Fruit fly (Drosophila melanogaster): ENCODE data around the gene CG31678.
A peak's percentile ranks its signal among the peaks of the same experiment; 100 is the strongest.

CG31678 gene

DNA sequence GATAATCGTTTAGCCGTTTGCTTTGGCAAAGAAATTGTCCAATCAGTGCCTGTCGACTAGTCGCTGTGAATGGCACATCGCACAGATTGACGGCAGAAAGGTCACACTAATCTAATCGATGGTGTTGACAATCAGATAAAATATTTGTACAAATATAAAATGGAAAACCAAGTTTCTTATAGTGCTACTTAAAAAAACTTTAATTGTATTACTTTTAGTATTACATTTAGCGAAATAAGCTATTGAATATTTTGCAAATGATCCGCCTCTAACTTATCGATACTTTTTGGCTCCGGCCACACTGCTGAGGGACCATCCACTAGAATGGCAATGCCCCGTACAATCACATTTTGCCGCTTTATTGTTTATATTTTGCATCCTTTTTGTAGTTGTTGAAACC, 19.6 kb downstream of the CG31678 start, which contains the start of the genes brun and CG2614 (continued):
- TF ChIP-seq Ada2b (GFP tag; IDR thresholded peaks at IDR 0.05) (peak; percentile 45; the same call in 1 of the 2 replicates), CG10274 (GFP tag; optimal IDR thresholded peaks at IDR 0.05) (no peak), hb (GFP tag; IDR thresholded peaks at IDR 0.05; ENCODE audit: partially characterized antibody) (peak; percentile 85), gsb-n (tag; optimal IDR thresholded peaks at IDR 0.05) (no peak), wdn (GFP tag; IDR thresholded peaks at IDR 0.05) (no peak), CkIIα-i1 (GFP tag; IDR thresholded peaks at IDR 0.05) (no peak), croc (GFP tag; conservative IDR thresholded peaks at IDR 0.05) (no peak; the same call in 2 of the 3 replicates), usp (GFP tag; optimal IDR thresholded peaks at IDR 0.05) (no peak), Dp (GFP tag; optimal IDR thresholded peaks at IDR 0.05) (peak; percentile 24), Gug (GFP tag; IDR thresholded peaks at IDR 0.05) (peak; percentile 78; the same call in 3 of the 4 replicates), pros (GFP tag; optimal IDR thresholded peaks at IDR 0.05) (no peak), CG6765 (GFP tag; optimal IDR thresholded peaks at IDR 0.05) (no peak), Kr (GFP tag; optimal IDR thresholded peaks at IDR 0.05) (no peak), Meics (GFP tag; optimal IDR thresholded peaks at IDR 0.05) (no peak), lilli (GFP tag; optimal IDR thresholded peaks at IDR 0.05) (peak; percentile 86), CG2875 (GFP tag; optimal IDR thresholded peaks at IDR 0.05) (no peak), prd (optimal IDR thresholded peaks at IDR 0.05) (no peak), prd (GFP tag; IDR thresholded peaks at IDR 0.05) (peak; percentile 91), wek (GFP tag; optimal IDR thresholded peaks at IDR 0.05) (no peak), CG31388 (GFP tag; optimal IDR thresholded peaks at IDR 0.05) (peak; percentile 9), CG17186 (GFP tag; optimal IDR thresholded peaks at IDR 0.05) (peak; percentile 70), BEAF-32 (GFP tag; optimal IDR thresholded peaks at IDR 0.05) (peak; percentile 96), nmo (GFP tag; optimal IDR thresholded peaks at IDR 0.05) (peak; percentile 83), caup (GFP tag; optimal IDR thresholded peaks at IDR 0.05; ENCODE audit: severe bottlenecking) (peak; percentile 32), inv (GFP tag; IDR thresholded peaks at IDR 0.05; ENCODE audit: partially characterized antibody) (peak; percentile 85), Doc2 (GFP tag; IDR thresholded peaks at IDR 0.05) (no peak), Hmr (GFP tag; optimal IDR thresholded peaks at IDR 0.05) (no peak), h (optimal IDR thresholded peaks at IDR 0.05) (no peak), CG10654 (GFP tag; optimal IDR thresholded peaks at IDR 0.05) (peak; percentile 53), CG10959 (GFP tag; IDR thresholded peaks at IDR 0.05) (0 out of 2 replicates have a peak, but pooled peaks have one; percentile 20), CG11456 (GFP tag; IDR thresholded peaks at IDR 0.05) (peak; percentile 76), dmrt99B (tag; optimal IDR thresholded peaks at IDR 0.05) (no peak), ash1 (GFP tag; optimal IDR thresholded peaks at IDR 0.05) (no peak), ATbp (GFP tag; optimal IDR thresholded peaks at IDR 0.05) (no peak), kah (GFP tag; optimal IDR thresholded peaks at IDR 0.05) (no peak), Jarid2 (GFP tag; optimal IDR thresholded peaks at IDR 0.05) (no peak), Fer1 (GFP tag; optimal IDR thresholded peaks at IDR 0.05) (no peak), CG2712 (tag; optimal IDR thresholded peaks at IDR 0.05) (peak; percentile 82), Trl (optimal IDR thresholded peaks at IDR 0.05) (no peak), Trl (GFP tag; optimal IDR thresholded peaks at IDR 0.05) (peak; percentile 74), CG6175 (GFP tag; IDR thresholded peaks at IDR 0.05) (no peak), tin (GFP tag; optimal IDR thresholded peaks at IDR 0.05) (peak; percentile 60), CG7987 (GFP tag; optimal IDR thresholded peaks at IDR 0.05) (no peak), Dfd (GFP tag; optimal IDR thresholded peaks at IDR 0.05) (no peak), CG4820 (GFP tag; optimal IDR thresholded peaks at IDR 0.05) (peak; percentile 62), schlank (tag; optimal IDR thresholded peaks at IDR 0.05) (no peak), dati (GFP tag; IDR thresholded peaks at IDR 0.05) (no peak), pho (GFP tag; optimal IDR thresholded peaks at IDR 0.05) (peak; percentile 73), CG6813 (GFP tag; optimal IDR thresholded peaks at IDR 0.05) (no peak), jing (GFP tag; optimal IDR thresholded peaks at IDR 0.05) (no peak), CG8478 (optimal IDR thresholded peaks at IDR 0.05) (no peak), E2f2 (GFP tag; IDR thresholded peaks at IDR 0.05) (peak; percentile 53)

Measured in whole organism, embryonic.